Worm (Caenorhabditis elegans) whole organism, young adult: Measurements from ENCODE around the gene hil-3.

Experiments used
- ZK185.1 ChIP-seq: sonication (generic microtip); optimal IDR thresholded peaks from 2 replicates; lab custom pipeline; 2016; ENCODE audit warnings: mild to moderate bottlenecking, missing genetic modification characterization, missing compliant biosample characterization; ENCODE audit not compliant: poor library complexity, severe bottlenecking
- ceh-100 ChIP-seq: fragments of 200-800 bp; sonication (Bioruptor generic); IDR thresholded peaks from 2 replicates; pipeline ENCODE4 v1.3.6; 2022; ENCODE audit warnings: missing genetic modification reagents, missing genetic modification characterization, missing compliant biosample characterization
- dpff-1 ChIP-seq: sonication (generic microtip); optimal IDR thresholded peaks from 2 replicates; lab custom pipeline; 2017; ENCODE audit warnings: mild to moderate bottlenecking, missing genetic modification characterization, missing compliant biosample characterization
- hrde-1 ChIP-seq: sonication (generic microtip); optimal IDR thresholded peaks from 2 replicates; lab custom pipeline; 2016; ENCODE audit warnings: missing genetic modification characterization, mild to moderate bottlenecking, missing compliant biosample characterization, moderate library complexity, missing genotype, missing genetic modification reagents, borderline replicate concordance
- lin-35 ChIP-seq, 3 experiments: fragments of 150-350 bp in 2 of 3; sonication (generic microtip) in 1 of 3; optimal IDR thresholded peaks; 2 replicates each; lab custom pipeline; 2014 to 2018; ENCODE audit warnings: missing biosample characterization in 3 of 3, missing genetic modification characterization in 3 of 3, missing genetic modification reagents in 3 of 3
- mel-28 ChIP-seq: sonication (generic microtip); optimal IDR thresholded peaks from 2 replicates; lab custom pipeline; 2016; ENCODE audit warnings: borderline replicate concordance, mild to moderate bottlenecking, missing genetic modification characterization, missing compliant biosample characterization
- mxl-1 ChIP-seq: sonication (generic microtip); optimal IDR thresholded peaks from 2 replicates; lab custom pipeline; 2016; ENCODE audit warnings: missing genetic modification characterization, missing compliant biosample characterization
- nhr-90 ChIP-seq: sonication (generic microtip); optimal IDR thresholded peaks from 2 replicates; lab custom pipeline; 2016; ENCODE audit warnings: missing genotype, mild to moderate bottlenecking, missing genetic modification characterization, missing compliant biosample characterization
- pha-4 ChIP-seq: fragments of 150-350 bp; sonication (generic microtip); optimal IDR thresholded peaks from 2 replicates; lab custom pipeline; 2014; ENCODE audit warnings: missing biosample characterization, missing genetic modification reagents, missing genetic modification characterization
- sea-2 ChIP-seq: fragments of 200-800 bp; sonication (Bioruptor generic); IDR thresholded peaks from 2 replicates; pipeline ENCODE4 v1.3.6; 2022; ENCODE audit warnings: missing genetic modification characterization, missing compliant biosample characterization
- tbx-9 ChIP-seq: sonication (generic microtip); optimal IDR thresholded peaks from 2 replicates; lab custom pipeline; 2016; ENCODE audit warnings: borderline replicate concordance, missing genetic modification characterization, inconsistent platforms, missing compliant biosample characterization

ce11 chrX:8136276-8136891 lies 22.6 kb upstream of the hil-3 start, which contains the start of gene C02B8.6:
- TF ChIP-seq ceh-100 (no peak), dpff-1 (tag; lab: Kevin White, UChicago) (no peak), nhr-90 (tag; lab: Kevin White, UChicago) (no peak), lin-35 (GFP tag; optimal IDR thresholded peaks at IDR 0.05; lab: Kevin White, UChicago) (no peak), pha-4 (tag; lab: Kevin White, UChicago) (no peak), hrde-1 (tag; lab: Kevin White, UChicago) (no peak), mxl-1 (tag; lab: Kevin White, UChicago) (no peak), mel-28 (tag; lab: Kevin White, UChicago) (no peak), ZK185.1 (no peak), tbx-9 (tag; lab: Kevin White, UChicago) (no peak), sea-2 (no peak)
